Fruit fly (Drosophila melanogaster): ENCODE data around the gene CG6040.

- TF ChIP-seq CG8478 (optimal IDR thresholded peaks at IDR 0.05), result no peak
- no peak for TF ChIP-seq Dll (optimal IDR thresholded peaks at IDR 0.05)
Measured at dm6 chr3R:19058384-19058783, 38.4 kb upstream of the CG6040 start.

Data from whole organism.